Fruit fly (Drosophila melanogaster) whole organism, embryonic: ENCODE data around the gene CG45676.

Experiments used
- Abd-B ChIP-seq: fragments of 200-800 bp; sonication (Bioruptor generic); optimal IDR thresholded peaks from 2 replicates; lab custom pipeline; 2018; ENCODE audit warnings: missing biosample characterization, mild to moderate bottlenecking, missing genetic modification characterization, moderate library complexity
- BEAF-32 ChIP-seq: fragments of 200-800 bp; sonication (Bioruptor generic); optimal IDR thresholded peaks from 3 replicates; lab custom pipeline; 2017; ENCODE audit warnings: missing biosample characterization, missing genetic modification characterization, mild to moderate bottlenecking, moderate library complexity, missing genetic modification reagents
- CG10543 ChIP-seq: fragments of 200-800 bp; sonication (Bioruptor generic); optimal IDR thresholded peaks from 3 replicates; lab custom pipeline; 2017; ENCODE audit warnings: missing biosample characterization, mild to moderate bottlenecking, missing genetic modification characterization, moderate library complexity
- CG11696 ChIP-seq: fragments of 200-800 bp; sonication (Bioruptor generic); IDR thresholded peaks from 2 replicates; pipeline ENCODE4 v1.3.6; 2022; ENCODE audit warnings: missing biosample characterization, missing genetic modification characterization
- CG15269 ChIP-seq: fragments of 200-800 bp; sonication (Bioruptor generic); optimal IDR thresholded peaks from 2 replicates; lab custom pipeline; 2018; ENCODE audit warnings: missing biosample characterization, mild to moderate bottlenecking, missing genetic modification characterization, moderate library complexity
- CG1602 ChIP-seq: fragments of 200-800 bp; sonication (Bioruptor generic); optimal IDR thresholded peaks from 3 replicates; lab custom pipeline; 2016; ENCODE audit warnings: missing biosample characterization, missing genetic modification characterization
- CG17385 ChIP-seq: fragments of 200-800 bp; sonication (Bioruptor generic); optimal IDR thresholded peaks from 3 replicates; lab custom pipeline; 2018; ENCODE audit warnings: missing biosample characterization, mild to moderate bottlenecking, missing genetic modification characterization
- CG1792 ChIP-seq: fragments of 200-800 bp; sonication (Bioruptor generic); optimal IDR thresholded peaks from 2 replicates; lab custom pipeline; 2016; ENCODE audit warnings: missing biosample characterization, missing genetic modification characterization
- CG18599 ChIP-seq: fragments of 200-800 bp; sonication (Bioruptor generic); optimal IDR thresholded peaks from 3 replicates; lab custom pipeline; 2017; ENCODE audit warnings: missing biosample characterization, missing genetic modification characterization, mild to moderate bottlenecking, moderate library complexity, missing genetic modification reagents
- CG2712 ChIP-seq: fragments of 200-800 bp; optimal IDR thresholded peaks from 3 replicates; lab custom pipeline; 2019; ENCODE audit warnings: missing biosample characterization, mild to moderate bottlenecking, missing genetic modification characterization, moderate library complexity
- CG30431 ChIP-seq: fragments of 200-800 bp; sonication (Bioruptor generic); optimal IDR thresholded peaks from 2 replicates; lab custom pipeline; 2017; ENCODE audit warnings: missing biosample characterization, missing genetic modification characterization
- CG4404 ChIP-seq: fragments of 200-800 bp; sonication (Bioruptor generic); IDR thresholded peaks from 2 replicates; pipeline ENCODE4 v1.3.6; 2022; ENCODE audit warnings: missing biosample characterization, missing genetic modification characterization
- CG4820 ChIP-seq: fragments of 200-800 bp; sonication (Bioruptor generic); optimal IDR thresholded peaks from 3 replicates; lab custom pipeline; 2016; ENCODE audit warnings: missing biosample characterization, missing genetic modification characterization
- CG4854 ChIP-seq: fragments of 200-800 bp; sonication (Bioruptor generic); optimal IDR thresholded peaks from 2 replicates; lab custom pipeline; 2016; ENCODE audit warnings: missing biosample characterization, missing genetic modification characterization, inconsistent platforms
- CG5180 ChIP-seq: fragments of 200-800 bp; sonication (Bioruptor generic); optimal IDR thresholded peaks from 3 replicates; lab custom pipeline; 2017; ENCODE audit warnings: missing biosample characterization, missing genetic modification characterization, mild to moderate bottlenecking, moderate library complexity, missing genetic modification reagents
- CG7556 ChIP-seq: fragments of 200-800 bp; sonication (Bioruptor generic); optimal IDR thresholded peaks from 2 replicates; lab custom pipeline; 2017; ENCODE audit warnings: missing biosample characterization, mild to moderate bottlenecking, missing genetic modification characterization
- CG7786 ChIP-seq: fragments of 200-800 bp; sonication (Bioruptor generic); optimal IDR thresholded peaks from 2 replicates; lab custom pipeline; 2016; ENCODE audit warnings: missing biosample characterization, missing genetic modification characterization
- CG7839 ChIP-seq: fragments of 200-800 bp; sonication (Bioruptor generic); optimal IDR thresholded peaks from 3 replicates; lab custom pipeline; 2018; ENCODE audit warnings: missing biosample characterization, mild to moderate bottlenecking, missing genetic modification characterization, moderate library complexity
- CG8290 ChIP-seq, 3 experiments: fragments of 200-800 bp; sonication (Bioruptor generic); optimal IDR thresholded peaks; 2 replicates each; lab custom pipeline; 2016 to 2019; ENCODE audit warnings: missing biosample characterization in 3 of 3, missing genetic modification characterization in 3 of 3, mild to moderate bottlenecking in 2 of 3, moderate library complexity in 1 of 3
- CG8765 ChIP-seq: fragments of 200-800 bp; sonication (Bioruptor generic); IDR thresholded peaks from 2 replicates; pipeline ENCODE4 v1.3.6; 2022; ENCODE audit warnings: missing biosample characterization, missing genetic modification characterization
- CG9215 ChIP-seq: fragments of 200-800 bp; sonication (Bioruptor generic); IDR thresholded peaks from 2 replicates; pipeline ENCODE4 v1.3.6; 2022; ENCODE audit warnings: missing biosample characterization, missing genetic modification characterization
- Chrac-16 ChIP-seq: fragments of 200-800 bp; sonication (Bioruptor generic); optimal IDR thresholded peaks from 3 replicates; lab custom pipeline; 2016; ENCODE audit warnings: missing biosample characterization, missing genetic modification characterization
- Deaf1 ChIP-seq: fragments of 200-800 bp; optimal IDR thresholded peaks from 3 replicates; lab custom pipeline; 2019; ENCODE audit warnings: missing biosample characterization, mild to moderate bottlenecking, missing genetic modification characterization, moderate library complexity
- Dll ChIP-seq: fragments of 200-800 bp; sonication (Bioruptor generic); IDR thresholded peaks from 4 replicates; pipeline ENCODE4 v1.3.6; 2022; ENCODE audit warnings: missing biosample characterization, missing genetic modification characterization; ENCODE audit not compliant: partially characterized antibody
- Doc2 ChIP-seq: fragments of 200-800 bp; sonication (Bioruptor generic); IDR thresholded peaks from 2 replicates; pipeline ENCODE4 v1.3.6; 2022; ENCODE audit warnings: missing biosample characterization, missing genetic modification characterization
- E2f1 ChIP-seq: fragments of 200-800 bp; sonication (Bioruptor generic); IDR thresholded peaks from 2 replicates; pipeline ENCODE4 v1.3.6; 2022; ENCODE audit warnings: missing biosample characterization, missing genetic modification characterization
- Gsc ChIP-seq: fragments of 200-800 bp; sonication (Bioruptor generic); IDR thresholded peaks from 2 replicates; pipeline ENCODE4 v1.3.6; 2022; ENCODE audit warnings: missing biosample characterization, missing genetic modification characterization
- Hey ChIP-seq: fragments of 200-800 bp; sonication (Bioruptor generic); optimal IDR thresholded peaks from 3 replicates; lab custom pipeline; 2018; ENCODE audit warnings: missing biosample characterization, mild to moderate bottlenecking, missing genetic modification characterization
- Hmr ChIP-seq: fragments of 200-800 bp; sonication (Bioruptor generic); optimal IDR thresholded peaks from 3 replicates; lab custom pipeline; 2017; ENCODE audit warnings: mild to moderate bottlenecking, missing biosample characterization, missing genetic modification reagents, missing genetic modification characterization
- Myb ChIP-seq: fragments of 200-800 bp; sonication (Bioruptor generic); optimal IDR thresholded peaks from 2 replicates; lab custom pipeline; 2016; ENCODE audit warnings: missing biosample characterization, missing genetic modification characterization
- Sox100B ChIP-seq: fragments of 200-800 bp; sonication (Bioruptor generic); optimal IDR thresholded peaks from 3 replicates; lab custom pipeline; 2018; ENCODE audit warnings: missing biosample characterization, mild to moderate bottlenecking, missing genetic modification characterization
- Sry-δ ChIP-seq: fragments of 200-800 bp; sonication (Bioruptor generic); optimal IDR thresholded peaks from 2 replicates; lab custom pipeline; 2016; ENCODE audit warnings: missing biosample characterization, missing genetic modification characterization
- Taf1 ChIP-seq: fragments of 200-800 bp; sonication (Bioruptor generic); IDR thresholded peaks from 2 replicates; pipeline ENCODE4 v1.3.6; 2022; ENCODE audit warnings: missing biosample characterization, missing genetic modification characterization
- al ChIP-seq: fragments of 200-800 bp; sonication (Bioruptor generic); IDR thresholded peaks from 2 replicates; pipeline ENCODE4 v1.3.6; 2022; ENCODE audit warnings: missing biosample characterization, missing genetic modification characterization
- ara ChIP-seq: fragments of 200-800 bp; sonication (Bioruptor generic); IDR thresholded peaks from 2 replicates; pipeline ENCODE4 v1.3.6; 2022; ENCODE audit warnings: missing biosample characterization, missing genetic modification characterization
- caup ChIP-seq: fragments of 200-800 bp; sonication (Bioruptor generic); optimal IDR thresholded peaks from 3 replicates; lab custom pipeline; 2017; ENCODE audit warnings: missing biosample characterization, mild to moderate bottlenecking, missing genetic modification characterization, moderate library complexity; ENCODE audit not compliant: severe bottlenecking
- chinmo ChIP-seq: fragments of 200-800 bp; sonication (Bioruptor generic); IDR thresholded peaks from 4 replicates; pipeline ENCODE4 v1.3.6; 2022; ENCODE audit warnings: missing biosample characterization, missing genetic modification characterization; ENCODE audit not compliant: partially characterized antibody
- corto ChIP-seq: fragments of 200-800 bp; sonication (Bioruptor generic); optimal IDR thresholded peaks from 2 replicates; lab custom pipeline; 2016; ENCODE audit warnings: missing biosample characterization, mild to moderate bottlenecking, missing genetic modification characterization, moderate library complexity
- eyg ChIP-seq: fragments of 200-800 bp; sonication (Bioruptor generic); optimal IDR thresholded peaks from 3 replicates; lab custom pipeline; 2016; ENCODE audit warnings: missing biosample characterization, missing genetic modification characterization
- fd3F ChIP-seq: fragments of 200-800 bp; sonication (Bioruptor generic); optimal IDR thresholded peaks from 2 replicates; lab custom pipeline; 2018; ENCODE audit warnings: missing biosample characterization, mild to moderate bottlenecking, missing genetic modification characterization, moderate library complexity
- gt ChIP-seq: fragments of 200-800 bp; sonication (Bioruptor generic); IDR thresholded peaks from 2 replicates; pipeline ENCODE4 v1.3.6; 2022; ENCODE audit warnings: missing biosample characterization, missing genetic modification characterization
- ken ChIP-seq: fragments of 200-800 bp; sonication (Bioruptor generic); IDR thresholded peaks from 3 replicates; pipeline ENCODE4 v1.3.6; 2022; ENCODE audit warnings: missing biosample characterization, missing genetic modification characterization
- org-1 ChIP-seq: fragments of 200-800 bp; sonication (Bioruptor generic); optimal IDR thresholded peaks from 2 replicates; lab custom pipeline; 2017; ENCODE audit warnings: missing biosample characterization, missing genetic modification characterization
- prd ChIP-seq, 3 experiments: fragments of >200 bp in 2 of 3; fragments of 200-800 bp in 1 of 3; sonication (Bioruptor generic) in 1 of 3; optimal IDR thresholded peaks in 2 of 3; IDR thresholded peaks in 1 of 3; 2 replicates in 2 of 3; 3 replicates in 1 of 3; pipeline versions ENCODE4 v1.3.6 to Lab custom; 2017 to 2022; ENCODE audit warnings: missing biosample characterization in 1 of 3, missing genetic modification characterization in 1 of 3
- sens-2 ChIP-seq: fragments of 200-800 bp; sonication (Bioruptor generic); IDR thresholded peaks from 2 replicates; pipeline ENCODE4 v1.3.6; 2022; ENCODE audit warnings: missing biosample characterization, missing genetic modification characterization
- so ChIP-seq: fragments of 200-800 bp; sonication (Bioruptor generic); IDR thresholded peaks from 3 replicates; pipeline ENCODE4 v1.3.6; 2022; ENCODE audit warnings: missing biosample characterization, missing genetic modification characterization
- sug ChIP-seq: fragments of 200-800 bp; optimal IDR thresholded peaks from 2 replicates; lab custom pipeline; 2019; ENCODE audit warnings: missing biosample characterization, mild to moderate bottlenecking, missing genetic modification characterization, moderate library complexity
- trem ChIP-seq: fragments of 200-800 bp; optimal IDR thresholded peaks from 3 replicates; lab custom pipeline; 2019; ENCODE audit warnings: missing biosample characterization, mild to moderate bottlenecking, missing genetic modification characterization, moderate library complexity
- vnd ChIP-seq: fragments of 200-800 bp; sonication (Bioruptor generic); IDR thresholded peaks from 3 replicates; pipeline ENCODE4 v1.3.6; 2022; ENCODE audit warnings: missing biosample characterization, missing genetic modification characterization; ENCODE audit not compliant: partially characterized antibody

The CG45676 gene

dm6 chr3R:11421643-11422122 lies 3.0 kb downstream of the CG45676 start, which contains the start of the genes ninaG and Sptz (continued):
- TF ChIP-seq CG4820 (peak; percentile 95), CG4854 (GFP tag; lab: Kevin White, UChicago) (no peak), CG8765 (GFP tag; lab: Robert Waterston, UW) (peak; percentile 93), chinmo (0 out of 4 replicates have a peak, but pooled peaks have one; percentile 52), CG4404 (GFP tag; lab: Robert Waterston, UW) (peak; percentile 97), CG30431 (peak; percentile 91), eyg (GFP tag; lab: Kevin White, UChicago) (peak; percentile 83), Hmr (peak; percentile 92), CG15269 (peak; percentile 87), CG5180 (GFP tag; lab: Kevin White, UChicago) (no peak), gt (peak; percentile 87), CG17385 (GFP tag; lab: Kevin White, UChicago) (peak; percentile 78), Chrac-16 (GFP tag; lab: Kevin White, UChicago) (peak; percentile 96), fd3F (GFP tag; lab: Kevin White, UChicago) (peak; percentile 86), org-1 (peak; percentile 78), corto (GFP tag; lab: Kevin White, UChicago) (no peak), CG18599 (GFP tag; lab: Kevin White, UChicago) (peak; percentile 91), Gsc (GFP tag; lab: Robert Waterston, UW) (peak; percentile 81), Abd-B (GFP tag; lab: Kevin White, UChicago) (peak; percentile 94), CG2712 (tag; lab: Kevin White, UChicago) (peak; percentile 94), al (peak; percentile 94), Sry-δ (peak; percentile 91), prd (optimal IDR thresholded peaks at IDR 0.05; lab: Kevin White, UChicago) (no peak), prd (GFP tag; IDR thresholded peaks at IDR 0.05; lab: Robert Waterston, UW) (peak; percentile 99), Hey (tag; lab: Kevin White, UChicago) (peak; percentile 80), caup (peak; percentile 84), Dll (peak; percentile 73), Doc2 (GFP tag; lab: Robert Waterston, UW) (peak; percentile 84), so (peak; percentile 91; the same call in 2 of the 3 replicates), Deaf1 (tag; lab: Kevin White, UChicago) (peak; percentile 82), CG10543 (GFP tag; lab: Kevin White, UChicago) (peak; percentile 76), CG7839 (tag; lab: Kevin White, UChicago) (peak; percentile 92), BEAF-32 (peak; percentile 69), CG7556 (GFP tag; lab: Kevin White, UChicago) (peak; percentile 88), vnd (GFP tag; lab: Robert Waterston, UW) (0 out of 3 replicates have a peak, but pooled peaks have one; percentile 30), CG9215 (GFP tag; lab: Robert Waterston, UW) (peak; percentile 94), sug (tag; lab: Kevin White, UChicago) (no peak), sens-2 (GFP tag; lab: Robert Waterston, UW) (peak; percentile 85), CG1792 (GFP tag; lab: Kevin White, UChicago) (peak; percentile 84), CG8290 (GFP tag; optimal IDR thresholded peaks at IDR 0.05; lab: Kevin White, UChicago) (no peak), CG8290 (tag; optimal IDR thresholded peaks at IDR 0.05; lab: Kevin White, UChicago) (peak in 1 of 2 experiments; percentile 46), ken (GFP tag; lab: Robert Waterston, UW) (peak; percentile 96), Taf1 (GFP tag; lab: Robert Waterston, UW) (peak; percentile 90), ara (GFP tag; lab: Robert Waterston, UW) (peak; percentile 91), Sox100B (no peak), trem (peak; percentile 84), E2f1 (GFP tag; lab: Robert Waterston, UW) (peak; percentile 94), Myb (peak; percentile 79), CG1602 (GFP tag; lab: Kevin White, UChicago) (peak; percentile 94), CG11696 (peak; percentile 67), CG7786 (GFP tag; lab: Kevin White, UChicago) (peak; percentile 94)
